Fruit fly (Drosophila melanogaster) whole organism, adult: ENCODE data around the gene sina.

ENCODE experiments used
- CG11617 ChIP-seq: fragments of 200-800 bp; sonication (Bioruptor generic); optimal IDR thresholded peaks from 2 replicates; lab custom pipeline; 2017; ENCODE audit warnings: mild to moderate bottlenecking, missing biosample characterization, missing genetic modification reagents, missing genetic modification characterization
- CG12768 ChIP-seq: fragments of 200-800 bp; sonication (Bioruptor generic); optimal IDR thresholded peaks from 2 replicates; lab custom pipeline; 2017; ENCODE audit warnings: missing biosample characterization, missing genetic modification characterization, mild to moderate bottlenecking, moderate library complexity, missing genetic modification reagents
- CG14711 ChIP-seq: fragments of 200-800 bp; sonication (Bioruptor generic); optimal IDR thresholded peaks from 2 replicates; lab custom pipeline; 2018; ENCODE audit warnings: missing biosample characterization, mild to moderate bottlenecking, missing genetic modification characterization, moderate library complexity
- CG1620 ChIP-seq: fragments of 200-800 bp; sonication (Bioruptor generic); optimal IDR thresholded peaks from 2 replicates; lab custom pipeline; 2016; ENCODE audit warnings: missing biosample characterization, missing genetic modification characterization
- CG33017 ChIP-seq: fragments of 200-800 bp; sonication (Bioruptor generic); optimal IDR thresholded peaks from 2 replicates; lab custom pipeline; 2018; ENCODE audit warnings: missing biosample characterization, mild to moderate bottlenecking, missing genetic modification characterization, moderate library complexity
- CG5204 ChIP-seq: fragments of 200-800 bp; sonication (Bioruptor generic); optimal IDR thresholded peaks from 2 replicates; lab custom pipeline; 2016; ENCODE audit warnings: missing biosample characterization, missing genetic modification characterization
- CG7045 ChIP-seq: fragments of 200-800 bp; sonication (Bioruptor generic); optimal IDR thresholded peaks from 2 replicates; lab custom pipeline; 2017; ENCODE audit warnings: missing biosample characterization, mild to moderate bottlenecking, missing genetic modification characterization
- CG7101 ChIP-seq: fragments of 200-800 bp; sonication (Bioruptor generic); optimal IDR thresholded peaks from 2 replicates; lab custom pipeline; 2018; ENCODE audit warnings: missing biosample characterization, mild to moderate bottlenecking, missing genetic modification characterization, moderate library complexity
- Clk ChIP-seq: fragments of 200-800 bp; sonication (Bioruptor generic); optimal IDR thresholded peaks from 2 replicates; lab custom pipeline; 2017; ENCODE audit warnings: missing biosample characterization, missing genetic modification characterization
- Crg-1 ChIP-seq: fragments of 200-800 bp; sonication (Bioruptor generic); optimal IDR thresholded peaks from 2 replicates; lab custom pipeline; 2016; ENCODE audit warnings: missing biosample characterization, missing genetic modification characterization
- Hr96 ChIP-seq: fragments of 200-800 bp; sonication (Bioruptor generic); optimal IDR thresholded peaks from 2 replicates; lab custom pipeline; 2016; ENCODE audit warnings: missing biosample characterization, missing genetic modification characterization
- Mnt ChIP-seq: fragments of 200-800 bp; sonication (Bioruptor generic); optimal IDR thresholded peaks from 2 replicates; lab custom pipeline; 2016; ENCODE audit warnings: missing biosample characterization, mild to moderate bottlenecking, missing genetic modification characterization
- bab1 ChIP-seq: fragments of 200-800 bp; sonication (Bioruptor generic); optimal IDR thresholded peaks from 3 replicates; lab custom pipeline; 2019; ENCODE audit warnings: missing biosample characterization, mild to moderate bottlenecking, missing genetic modification characterization, moderate library complexity
- cic ChIP-seq: fragments of 200-800 bp; sonication (Bioruptor generic); optimal IDR thresholded peaks from 2 replicates; lab custom pipeline; 2017; ENCODE audit warnings: missing biosample characterization, mild to moderate bottlenecking, missing genetic modification characterization, moderate library complexity
- cnc ChIP-seq, 2 experiments: fragments of >200 bp; optimal IDR thresholded peaks; 2 replicates each; lab custom pipeline; 2017
- kay ChIP-seq: fragments of 200-800 bp; sonication (Bioruptor generic); peaks from one replicate; lab custom pipeline; 2016; ENCODE audit warnings: missing biosample characterization, missing genetic modification characterization, borderline replicate concordance
- ovo ChIP-seq: fragments of 200-800 bp; sonication (Bioruptor generic); optimal IDR thresholded peaks from 2 replicates; lab custom pipeline; 2016; ENCODE audit warnings: missing biosample characterization, missing genetic modification characterization
- pad ChIP-seq: fragments of 200-800 bp; sonication (Bioruptor generic); optimal IDR thresholded peaks from 3 replicates; lab custom pipeline; 2017; ENCODE audit warnings: missing biosample characterization, missing genetic modification characterization, mild to moderate bottlenecking, moderate library complexity, missing genetic modification reagents
- tj ChIP-seq: fragments of 200-800 bp; sonication (Bioruptor generic); optimal IDR thresholded peaks from 3 replicates; lab custom pipeline; 2017; ENCODE audit warnings: missing biosample characterization, mild to moderate bottlenecking, missing genetic modification characterization, moderate library complexity
- toe ChIP-seq: fragments of 200-800 bp; sonication (Bioruptor generic); optimal IDR thresholded peaks from 2 replicates; lab custom pipeline; 2016; ENCODE audit warnings: missing biosample characterization, missing genetic modification characterization

The sina gene

DNA sequence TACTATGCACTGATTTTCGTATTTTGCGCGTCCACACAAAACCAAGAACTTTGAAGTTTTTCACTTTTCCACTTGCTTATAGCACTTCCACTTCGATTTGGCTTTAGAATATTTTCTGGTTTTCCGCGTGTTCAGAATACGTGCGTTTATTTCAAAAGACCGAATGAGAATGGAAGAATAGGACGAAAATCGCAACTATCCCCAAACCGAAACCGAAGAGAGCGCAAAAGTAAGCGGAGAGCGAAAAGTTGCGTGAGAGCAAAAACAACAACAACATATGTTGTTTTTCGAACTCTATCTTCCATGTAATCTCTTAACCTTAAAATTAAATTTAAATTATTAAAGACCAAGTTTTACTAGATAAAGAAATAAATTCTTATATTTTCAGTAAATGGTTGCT lies 46.0 kb upstream of the sina start, which contains the start of gene CG9674:
Gene CG9674 (minus strand): TSS at position 174 of the 400 bp plus-strand sequence.
- no peak for TF ChIP-seq ovo (GFP tag; lab: Kevin White, UChicago)
- TF ChIP-seq CG1620 (GFP tag; lab: Kevin White, UChicago) = no peak

DNA sequence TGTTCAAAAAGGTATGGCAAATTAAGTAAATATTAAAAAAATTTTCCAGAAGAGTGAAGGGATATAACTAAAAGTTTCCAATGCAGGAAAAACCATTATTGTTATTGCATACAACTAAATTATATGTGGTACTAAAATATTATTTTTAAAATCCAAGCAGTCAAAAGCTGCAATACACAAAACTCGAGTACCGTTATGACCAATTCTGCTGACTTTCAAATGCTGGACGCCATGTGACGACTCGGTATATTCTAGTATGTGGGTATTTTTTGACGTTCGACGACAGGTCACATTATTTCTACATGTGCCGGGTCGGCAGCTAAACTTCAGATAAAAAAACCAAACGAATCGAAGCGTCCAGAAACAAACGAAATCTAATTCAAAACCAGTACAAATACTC lies 45.4 kb upstream of the sina start:
- TF ChIP-seq CG12768 (GFP tag; lab: Kevin White, UChicago) (no peak), CG1620 (GFP tag; lab: Kevin White, UChicago) (peak; percentile 2), CG7101 (tag; lab: Kevin White, UChicago) (no peak), ovo (GFP tag; lab: Kevin White, UChicago) (peak; percentile 97), Clk (GFP tag; lab: Kevin White, UChicago) (no peak), CG14711 (tag; lab: Kevin White, UChicago) (no peak), Hr96 (GFP tag; lab: Kevin White, UChicago) (no peak), kay (GFP tag; lab: Kevin White, UChicago) (no peak), pad (GFP tag; lab: Kevin White, UChicago) (no peak), CG33017 (tag; lab: Kevin White, UChicago) (no peak), CG7045 (no peak), tj (GFP tag; lab: Kevin White, UChicago) (peak; percentile 4), CG5204 (GFP tag; lab: Kevin White, UChicago) (no peak), Mnt (GFP tag; lab: Kevin White, UChicago) (peak; percentile 99), CG11617 (GFP tag; lab: Kevin White, UChicago) (no peak), toe (GFP tag; lab: Kevin White, UChicago) (no peak), Crg-1 (GFP tag; lab: Kevin White, UChicago) (peak; percentile 45), cic (GFP tag; lab: Kevin White, UChicago) (no peak), cnc (optimal IDR thresholded peaks at IDR 0.05; lab: Kevin White, UChicago) (no peak), bab1 (GFP tag; lab: Kevin White, UChicago) (peak; percentile 9)

DNA sequence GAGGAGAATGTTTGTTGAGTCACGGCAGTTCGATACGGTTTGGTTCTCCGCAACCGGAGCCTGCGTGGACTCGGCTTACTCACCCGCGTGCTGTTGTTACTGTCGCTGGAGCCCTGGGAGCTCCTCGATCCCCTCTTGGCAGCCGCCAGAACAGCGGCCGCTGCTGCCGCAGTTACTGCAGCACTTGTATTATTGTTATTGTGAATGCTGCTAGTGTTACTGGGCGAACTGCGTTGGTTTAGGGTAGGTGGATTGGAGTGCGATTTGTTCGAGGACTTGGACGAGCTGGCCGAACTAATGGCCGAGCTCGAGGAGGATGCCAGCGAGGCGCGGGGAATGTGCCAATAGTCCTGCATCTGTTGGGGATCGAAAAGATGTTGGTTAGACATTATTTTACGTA lies 43.0 kb upstream of the sina start:
- TF ChIP-seq bab1 (GFP tag; lab: Kevin White, UChicago) (no peak), cnc (optimal IDR thresholded peaks at IDR 0.05; lab: Kevin White, UChicago) (no peak), CG1620 (GFP tag; lab: Kevin White, UChicago) (no peak)

DNA sequence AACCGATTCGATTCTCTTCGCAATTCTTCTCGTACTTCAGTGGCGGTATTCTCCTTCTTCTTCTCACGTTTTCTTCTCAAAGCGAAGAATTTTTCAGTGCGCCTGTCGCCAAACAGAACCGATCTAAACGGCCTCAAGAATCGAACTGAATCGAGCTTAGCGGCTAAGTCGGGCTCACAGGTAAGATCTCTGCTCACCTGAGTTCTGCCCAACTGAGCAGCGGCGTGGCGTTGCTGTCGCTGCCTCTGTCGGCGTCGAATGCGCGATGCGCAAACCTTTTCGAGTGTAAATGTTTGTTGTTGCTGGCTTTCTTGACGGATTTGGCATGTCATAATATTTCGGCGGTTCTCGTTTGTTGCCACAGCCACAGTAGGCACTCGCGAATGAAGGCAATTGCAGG lies 41.6 kb upstream of the sina start:
- TF ChIP-seq CG14711 (tag; lab: Kevin White, UChicago) = no peak
- no peak for TF ChIP-seq Hr96 (GFP tag; lab: Kevin White, UChicago)
- TF ChIP-seq cic (GFP tag; lab: Kevin White, UChicago) = no peak
- TF ChIP-seq Mnt (GFP tag; lab: Kevin White, UChicago) = no peak

DNA sequence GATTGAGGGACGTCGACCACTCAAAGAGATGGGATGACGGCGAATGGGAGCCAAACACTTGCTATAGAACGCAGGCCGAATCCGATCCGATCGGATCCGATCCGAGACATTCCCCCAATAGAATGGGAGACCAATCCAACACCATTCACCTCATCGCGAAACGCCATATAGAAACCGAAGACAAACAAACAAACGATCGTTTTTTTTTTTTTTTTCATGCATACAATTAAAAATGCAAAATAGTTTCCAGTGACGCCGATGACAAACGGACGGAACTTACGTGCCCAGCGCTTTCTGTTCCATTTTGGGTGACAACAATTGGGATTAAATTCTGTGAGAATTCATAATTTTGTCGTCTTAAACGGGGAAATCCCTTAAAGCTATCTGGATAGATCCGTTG lies 39.6 kb upstream of the sina start:
- TF ChIP-seq Crg-1 (GFP tag; lab: Kevin White, UChicago) = no peak
- TF ChIP-seq CG7045 = no peak
- TF ChIP-seq cnc (optimal IDR thresholded peaks at IDR 0.05; lab: Kevin White, UChicago) = no peak
- TF ChIP-seq Clk (GFP tag; lab: Kevin White, UChicago) = no peak
- TF ChIP-seq CG1620 (GFP tag; lab: Kevin White, UChicago) = no peak
- TF ChIP-seq kay (GFP tag; lab: Kevin White, UChicago) = no peak
- TF ChIP-seq CG7101 (tag; lab: Kevin White, UChicago) = no peak
- no peak for TF ChIP-seq tj (GFP tag; lab: Kevin White, UChicago)
- no peak for TF ChIP-seq CG14711 (tag; lab: Kevin White, UChicago)
- no peak for TF ChIP-seq pad (GFP tag; lab: Kevin White, UChicago)
- TF ChIP-seq cic (GFP tag; lab: Kevin White, UChicago) = no peak
- no peak for TF ChIP-seq CG12768 (GFP tag; lab: Kevin White, UChicago)
- TF ChIP-seq toe (GFP tag; lab: Kevin White, UChicago) = no peak

DNA sequence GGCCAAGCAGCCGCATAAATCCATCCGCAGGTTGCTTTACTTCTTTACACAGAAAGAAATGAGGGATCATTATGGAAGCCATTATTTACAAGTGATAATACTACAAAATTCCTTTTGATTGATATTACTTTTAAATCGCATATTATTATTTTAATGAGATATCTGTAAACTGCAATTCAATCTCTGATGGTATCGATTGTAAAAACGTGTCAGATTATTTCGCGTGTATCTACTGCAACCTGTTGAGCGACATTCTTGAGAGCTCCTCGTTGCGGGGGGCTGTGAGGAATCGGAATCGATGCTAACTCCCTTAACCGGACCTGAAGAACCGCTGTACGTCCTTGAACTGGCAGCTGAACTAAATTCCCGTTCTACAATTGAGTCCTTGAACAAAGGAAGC lies 35.5 kb upstream of the sina start:
- no peak for TF ChIP-seq kay (GFP tag; lab: Kevin White, UChicago)
- TF ChIP-seq CG7045 = no peak
- no peak for TF ChIP-seq ovo (GFP tag; lab: Kevin White, UChicago)
- TF ChIP-seq CG33017 (tag; lab: Kevin White, UChicago) = no peak
- no peak for TF ChIP-seq Crg-1 (GFP tag; lab: Kevin White, UChicago)
- TF ChIP-seq pad (GFP tag; lab: Kevin White, UChicago) = no peak

DNA sequence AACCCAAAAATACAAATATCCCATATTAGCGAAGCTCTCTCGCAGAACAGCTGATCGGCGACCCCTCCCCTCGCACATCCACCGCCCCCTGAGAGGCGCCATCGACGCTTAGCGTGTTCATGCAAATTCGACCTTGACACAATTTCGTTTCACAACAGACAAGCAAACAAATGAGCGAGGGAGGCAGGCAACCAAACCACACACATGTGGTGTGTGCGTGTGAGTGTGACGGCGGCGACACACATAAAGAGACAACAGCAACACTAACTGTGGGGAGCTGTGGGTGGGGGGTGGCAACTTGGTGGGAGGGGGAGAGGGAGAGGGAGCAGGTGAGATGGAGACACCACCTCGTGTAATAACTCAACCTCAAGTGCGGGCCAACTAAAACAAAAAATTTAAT lies 28.8 kb upstream of the sina start:
- TF ChIP-seq toe (GFP tag; lab: Kevin White, UChicago) (no peak), tj (GFP tag; lab: Kevin White, UChicago) (no peak), CG7045 (no peak), ovo (GFP tag; lab: Kevin White, UChicago) (no peak), bab1 (GFP tag; lab: Kevin White, UChicago) (no peak), CG11617 (GFP tag; lab: Kevin White, UChicago) (no peak), CG12768 (GFP tag; lab: Kevin White, UChicago) (no peak), pad (GFP tag; lab: Kevin White, UChicago) (no peak), Hr96 (GFP tag; lab: Kevin White, UChicago) (no peak)
